Worm (Caenorhabditis elegans) whole organism, early embryonic: Measurements from ENCODE around the gene sel-5.

Source experiments
- ama-1 ChIP-seq: fragments of 150-350 bp; optimal IDR thresholded peaks from 2 replicates; lab custom pipeline; 2014
- ceh-13 ChIP-seq: fragments of 200-800 bp; sonication (Bioruptor generic); optimal IDR thresholded peaks from 2 replicates; lab custom pipeline; 2018; ENCODE audit warnings: mild to moderate bottlenecking, missing genetic modification characterization, missing compliant biosample characterization
- hnd-1 ChIP-seq: sonication (generic microtip); optimal IDR thresholded peaks from 2 replicates; lab custom pipeline; 2016; ENCODE audit warnings: missing genetic modification characterization, missing compliant biosample characterization

DNA sequence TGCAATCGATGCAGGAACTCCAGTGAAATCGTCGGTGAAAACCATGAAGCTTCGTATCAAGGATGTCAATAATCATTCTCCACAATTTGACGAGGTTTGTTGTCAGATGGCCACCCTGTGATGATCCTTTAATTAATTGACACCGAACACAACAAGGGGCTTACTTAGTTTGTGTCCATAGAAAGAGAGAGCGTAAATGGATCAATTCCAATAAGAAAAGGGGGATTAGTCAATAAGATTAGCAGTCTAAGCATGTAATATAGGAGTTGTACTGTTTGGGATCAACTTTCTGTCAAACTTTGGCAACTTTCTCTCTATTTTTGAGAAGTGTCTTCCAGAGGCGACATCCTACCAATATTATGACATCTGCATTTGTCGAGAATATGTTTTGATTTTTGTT, 54.2 kb downstream of the sel-5 start:
- TF ChIP-seq ama-1 (lab: Kevin White, UChicago): no peak
- TF ChIP-seq hnd-1 (tag; lab: Kevin White, UChicago): no peak
- TF ChIP-seq ceh-13 (GFP tag; lab: Kevin White, UChicago): no peak
